Fruit fly (Drosophila melanogaster) whole organism, prepupa: ENCODE data around the gene Rbfox1.

Experiments
- Eip78C ChIP-seq: fragments of 200-800 bp; sonication (Bioruptor generic); peaks from one replicate; lab custom pipeline; 2016; ENCODE audit warnings: missing biosample characterization, missing genetic modification characterization
- dsx ChIP-seq: fragments of 200-800 bp; optimal IDR thresholded peaks from 3 replicates; lab custom pipeline; 2019; ENCODE audit warnings: missing biosample characterization, mild to moderate bottlenecking, missing genetic modification characterization, moderate library complexity; ENCODE audit not compliant: poor library complexity, severe bottlenecking
- esn ChIP-seq: fragments of 200-800 bp; sonication (Bioruptor generic); optimal IDR thresholded peaks from 2 replicates; lab custom pipeline; 2016; ENCODE audit warnings: missing biosample characterization, mild to moderate bottlenecking, missing genetic modification characterization, moderate library complexity
- pdm3 ChIP-seq: fragments of 200-800 bp; sonication (Bioruptor generic); optimal IDR thresholded peaks from 3 replicates; lab custom pipeline; 2016; ENCODE audit warnings: missing biosample characterization, missing genetic modification characterization

dm6 chr3L:10514829-10515228 lies 33.6 kb downstream of the Rbfox1 start:
- peak; percentile 3 for TF ChIP-seq Eip78C (GFP tag; lab: Kevin White, UChicago)
- TF ChIP-seq pdm3 (GFP tag; lab: Kevin White, UChicago) = no peak
- TF ChIP-seq esn = no peak
- no peak for TF ChIP-seq dsx (GFP tag; lab: Kevin White, UChicago)
